Worm (Caenorhabditis elegans): ENCODE data around the gene K02H11.9.

DNA sequence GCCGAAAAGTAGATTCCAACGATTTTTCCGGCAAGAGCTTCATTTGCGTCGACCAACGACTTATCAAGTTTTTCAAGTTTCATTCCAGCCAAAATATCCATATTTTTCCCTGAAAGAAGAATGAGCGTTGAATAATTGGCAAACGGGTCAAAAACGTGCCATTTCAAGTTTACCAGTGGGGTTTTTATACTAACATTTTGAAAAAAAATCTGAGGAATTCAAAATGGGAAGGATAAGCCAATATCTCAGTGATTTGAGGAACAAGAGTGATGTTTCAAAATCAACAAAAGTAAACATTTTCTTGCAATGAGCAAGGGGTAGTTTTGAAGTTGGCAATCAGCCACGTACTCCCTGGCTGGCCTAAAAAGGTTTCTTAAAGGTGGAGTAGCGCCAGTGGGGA, 2.6 kb downstream of the K02H11.9 start, which contains the start of gene trx-5:
- no peak for TF ChIP-seq mab-5 (tag; optimal IDR thresholded peaks at IDR 0.05)
- no peak for TF ChIP-seq mep-1 (tag; optimal IDR thresholded peaks at IDR 0.05)
- TF ChIP-seq unc-62 (GFP tag; optimal IDR thresholded peaks at IDR 0.05) = no peak
- no peak for TF ChIP-seq sptf-1 (tag; optimal IDR thresholded peaks at IDR 0.05)
- no peak for TF ChIP-seq nhr-76 (tag; optimal IDR thresholded peaks at IDR 0.05)
- TF ChIP-seq unc-39 (tag; optimal IDR thresholded peaks at IDR 0.05) = no peak
- TF ChIP-seq blmp-1 (tag; optimal IDR thresholded peaks at IDR 0.05) = no peak
- TF ChIP-seq nhr-28 (tag; optimal IDR thresholded peaks at IDR 0.05) = no peak
- TF ChIP-seq ceh-43 (GFP tag; optimal IDR thresholded peaks at IDR 0.05) = no peak
- no peak for TF ChIP-seq elt-1 (tag; optimal IDR thresholded peaks at IDR 0.05; ENCODE audit: borderline replicate concordance, insufficient read depth)
- TF ChIP-seq lsy-2 (tag; optimal IDR thresholded peaks at IDR 0.05) = no peak
- TF ChIP-seq flh-1 (GFP tag; optimal IDR thresholded peaks at IDR 0.05) = no peak
- TF ChIP-seq tbx-8 (GFP tag; optimal IDR thresholded peaks at IDR 0.05) = no peak
- no peak for TF ChIP-seq lin-13 (tag; optimal IDR thresholded peaks at IDR 0.05)

Measured in whole organism, mixed stage, embryonic.